Worm (Caenorhabditis elegans) whole organism, L4/young adult: ENCODE data around the gene hpo-10.

Source experiments
- W03F9.2 ChIP-seq: fragments of 150-350 bp; optimal IDR thresholded peaks from 2 replicates; lab custom pipeline; 2014; ENCODE audit warnings: missing biosample characterization, missing genetic modification characterization
- dao-5 ChIP-seq: sonication (generic microtip); optimal IDR thresholded peaks from 2 replicates; lab custom pipeline; 2016; ENCODE audit warnings: missing genotype, missing genetic modification characterization, moderate library complexity, missing compliant biosample characterization
- him-1 ChIP-seq: sonication (generic microtip); optimal IDR thresholded peaks from 2 replicates; lab custom pipeline; 2016; ENCODE audit warnings: missing genotype, missing genetic modification reagents, missing genetic modification characterization, missing compliant biosample characterization

- no peak for TF ChIP-seq dao-5 (tag; lab: Kevin White, UChicago)
- TF ChIP-seq him-1 (tag; lab: Kevin White, UChicago) = no peak
- peak; percentile 9 for TF ChIP-seq W03F9.2 (tag; lab: Kevin White, UChicago)
These were observed 38.2 kb downstream of the hpo-10 start for ce11 chrIII:5917365-5917958.
